Fruit fly (Drosophila melanogaster): ENCODE results near the gene CG8004.

CG8004 gene

dm6 chr3L:19896892-19897684 is 31.2 kb downstream of the CG8004 start (continued):
- TF ChIP-seq CG15336 (GFP tag; IDR thresholded peaks at IDR 0.05), result peak; percentile 20
- TF ChIP-seq pdm3 (GFP tag; optimal IDR thresholded peaks at IDR 0.05), result peak; percentile 31
- peak; percentile 62 for TF ChIP-seq Eip78C (GFP tag)
- TF ChIP-seq Sox15 (GFP tag; optimal IDR thresholded peaks at IDR 0.05), result no peak
- peak; percentile 15 for TF ChIP-seq Eip93F (GFP tag; optimal IDR thresholded peaks at IDR 0.05)
- TF ChIP-seq Ets21C (GFP tag; optimal IDR thresholded peaks at IDR 0.05), result no peak
- peak; percentile 15 for TF ChIP-seq CG31627 (GFP tag; optimal IDR thresholded peaks at IDR 0.05)
- TF ChIP-seq Blimp-1 (GFP tag; optimal IDR thresholded peaks at IDR 0.05), result no peak
- peak; percentile 59 for TF ChIP-seq Ets96B (tag; optimal IDR thresholded peaks at IDR 0.05)
- no peak for TF ChIP-seq Eip75B (GFP tag; optimal IDR thresholded peaks at IDR 0.05)
- peak; percentile 4 for TF ChIP-seq CG6792 (GFP tag; optimal IDR thresholded peaks at IDR 0.05)
- TF ChIP-seq CG6163 (GFP tag; IDR thresholded peaks at IDR 0.05), result peak; percentile 66
- peak; percentile 47 for TF ChIP-seq CG7368 (GFP tag; optimal IDR thresholded peaks at IDR 0.05)
- TF ChIP-seq Gug (GFP tag; IDR thresholded peaks at IDR 0.05), result no peak
- no peak for TF ChIP-seq spab (GFP tag; optimal IDR thresholded peaks at IDR 0.05)
- no peak for TF ChIP-seq CG8319 (GFP tag; optimal IDR thresholded peaks at IDR 0.05)
- peak; percentile 10 for TF ChIP-seq CG8632 (GFP tag; optimal IDR thresholded peaks at IDR 0.05)
- TF ChIP-seq CG11902 (GFP tag; optimal IDR thresholded peaks at IDR 0.05), result no peak
- peak; percentile 50 for TF ChIP-seq Hr4 (GFP tag; optimal IDR thresholded peaks at IDR 0.05)
- peak; percentile 53 for TF ChIP-seq Met (GFP tag; optimal IDR thresholded peaks at IDR 0.05)
- TF ChIP-seq Hr38 (GFP tag; optimal IDR thresholded peaks at IDR 0.05), result no peak
- TF ChIP-seq Lpt (GFP tag; optimal IDR thresholded peaks at IDR 0.05), result no peak
- TF ChIP-seq CG3032 (tag; optimal IDR thresholded peaks at IDR 0.05), result no peak
- TF ChIP-seq dsx (GFP tag; optimal IDR thresholded peaks at IDR 0.05; ENCODE audit: poor library complexity, severe bottlenecking), result peak; percentile 29
- TF ChIP-seq Sox102F (GFP tag; optimal IDR thresholded peaks at IDR 0.05), result peak; percentile 15
- TF ChIP-seq CG6808 (GFP tag; optimal IDR thresholded peaks at IDR 0.05), result peak; percentile 57
- TF ChIP-seq CG8119 (GFP tag; IDR thresholded peaks at IDR 0.05), result peak; percentile 42; the same call in 2 of the 3 replicates
- peak; percentile 81 for TF ChIP-seq eg (GFP tag; IDR thresholded peaks at IDR 0.05)
- TF ChIP-seq CG10631 (GFP tag; optimal IDR thresholded peaks at IDR 0.05), result no peak
- peak; percentile 24 for TF ChIP-seq Hr39 (GFP tag; optimal IDR thresholded peaks at IDR 0.05)
- peak; percentile 1 to 69 for TF ChIP-seq ss (GFP tag; optimal IDR thresholded peaks at IDR 0.05)
- TF ChIP-seq OdsH (GFP tag; optimal IDR thresholded peaks at IDR 0.05), result peak; percentile 39
- no peak for TF ChIP-seq CG6854 (GFP tag; optimal IDR thresholded peaks at IDR 0.05)

- TF ChIP-seq acj6 (GFP tag; optimal IDR thresholded peaks at IDR 0.05) (no peak), Blimp-1 (GFP tag; optimal IDR thresholded peaks at IDR 0.05) (peak; percentile 70), dsx (GFP tag; optimal IDR thresholded peaks at IDR 0.05; ENCODE audit: poor library complexity, severe bottlenecking) (peak; percentile 3)
Measured at dm6 chr3L:19896280-19896891, 31.9 kb downstream of the CG8004 start.

dm6 chr3L:19895556-19895995 is 32.7 kb downstream of the CG8004 start:
- TF ChIP-seq Ets96B (tag; optimal IDR thresholded peaks at IDR 0.05), result peak; percentile 17
- no peak for TF ChIP-seq Hr4 (GFP tag; optimal IDR thresholded peaks at IDR 0.05)
- peak; percentile 33 for TF ChIP-seq Lpt (GFP tag; optimal IDR thresholded peaks at IDR 0.05)
- TF ChIP-seq Eip78C (GFP tag), result peak; percentile 61
- peak; percentile 22 for TF ChIP-seq CG6854 (GFP tag; optimal IDR thresholded peaks at IDR 0.05)
- TF ChIP-seq CG6163 (GFP tag; IDR thresholded peaks at IDR 0.05), result peak; percentile 72
- peak; percentile 38 for TF ChIP-seq Sox14 (GFP tag; optimal IDR thresholded peaks at IDR 0.05)
- TF ChIP-seq CG3032 (tag; optimal IDR thresholded peaks at IDR 0.05), result peak; percentile 4
- peak; percentile 26; the same call in 1 of the 2 replicates for TF ChIP-seq CG15336 (GFP tag; IDR thresholded peaks at IDR 0.05)
- no peak for TF ChIP-seq Eip93F (GFP tag; optimal IDR thresholded peaks at IDR 0.05)
- TF ChIP-seq CG1621 (tag; optimal IDR thresholded peaks at IDR 0.05), result peak; percentile 69
- TF ChIP-seq dsx (GFP tag; optimal IDR thresholded peaks at IDR 0.05; ENCODE audit: poor library complexity, severe bottlenecking), result peak; percentile 60
- no peak for TF ChIP-seq CG9139 (GFP tag; optimal IDR thresholded peaks at IDR 0.05)
- TF ChIP-seq ss (GFP tag; optimal IDR thresholded peaks at IDR 0.05), result peak in 1 of 2 experiments; percentile 60
- 0 out of 3 replicates have a peak, but pooled peaks have one; percentile 42 for TF ChIP-seq eg (GFP tag; IDR thresholded peaks at IDR 0.05)
- peak; percentile 72 for TF ChIP-seq vri (GFP tag; optimal IDR thresholded peaks at IDR 0.05)
- TF ChIP-seq salr (GFP tag; optimal IDR thresholded peaks at IDR 0.05), result no peak
- TF ChIP-seq svp (GFP tag), result peak; percentile 99
- TF ChIP-seq Blimp-1 (GFP tag; optimal IDR thresholded peaks at IDR 0.05), result peak; percentile 40
- peak; percentile 69 for TF ChIP-seq fkh (GFP tag; optimal IDR thresholded peaks at IDR 0.05)
